Worm (Caenorhabditis elegans): ENCODE data around the gene F27D9.12.

F27D9.12 gene

DNA sequence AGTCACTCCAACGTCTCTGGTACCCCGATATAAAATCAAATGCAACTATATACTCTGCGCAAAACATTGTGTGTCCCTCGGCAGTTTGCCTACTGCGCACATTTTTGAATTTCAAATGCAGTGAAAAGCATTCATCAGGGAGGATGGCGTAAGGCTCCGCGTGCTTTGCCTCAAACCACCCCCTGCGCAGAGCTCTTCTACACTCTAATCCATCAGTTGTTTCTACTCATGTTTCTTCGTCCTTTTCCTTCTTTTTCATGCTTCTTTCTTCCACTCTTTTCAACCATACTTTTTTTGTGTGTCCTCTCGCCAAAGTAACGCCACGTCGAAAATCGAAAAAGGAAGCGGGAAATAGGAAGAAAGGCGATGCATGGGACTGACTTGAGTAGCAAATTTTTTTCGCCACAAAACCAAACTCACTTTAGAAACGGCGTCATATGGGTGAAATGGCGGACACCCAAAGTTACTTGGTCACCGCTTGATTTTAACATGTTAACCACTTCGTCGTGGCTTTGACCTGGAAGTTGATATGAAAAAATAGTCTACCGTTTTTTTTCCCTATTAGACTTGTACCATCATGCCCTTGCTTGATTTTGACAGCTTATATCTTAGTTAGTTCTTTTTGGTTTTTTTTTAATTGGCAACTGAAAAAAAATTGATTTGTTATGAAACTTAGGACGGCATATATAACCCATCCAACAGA lies 21.8 kb upstream of the F27D9.12 start:
- TF ChIP-seq nhr-10 (tag; optimal IDR thresholded peaks at IDR 0.05) (no peak), Y55F3AM.14 (GFP tag; optimal IDR thresholded peaks at IDR 0.05) (no peak), blmp-1 (tag; optimal IDR thresholded peaks at IDR 0.05; ENCODE audit: insufficient read depth) (no peak), sma-9 (GFP tag; optimal IDR thresholded peaks at IDR 0.05) (no peak), sma-9 (tag; optimal IDR thresholded peaks at IDR 0.05) (no peak), ztf-11 (tag; optimal IDR thresholded peaks at IDR 0.05) (no peak), unc-39 (tag; optimal IDR thresholded peaks at IDR 0.05) (no peak), nhr-129 (tag; optimal IDR thresholded peaks at IDR 0.05) (no peak), alr-1 (tag; optimal IDR thresholded peaks at IDR 0.05) (peak; percentile 20), sem-4 (tag; optimal IDR thresholded peaks at IDR 0.05) (no peak), ama-1 (optimal IDR thresholded peaks at IDR 0.05) (no peak), nhr-6 (tag; optimal IDR thresholded peaks at IDR 0.05) (no peak), mdl-1 (tag; optimal IDR thresholded peaks at IDR 0.05) (peak in 1 of 2 experiments; percentile 17), sma-3 (GFP tag; optimal IDR thresholded peaks at IDR 0.05) (no peak), zag-1 (tag; optimal IDR thresholded peaks at IDR 0.05) (peak; percentile 21), crh-2 (tag; optimal IDR thresholded peaks at IDR 0.05) (peak; percentile 44), skn-1 (tag; optimal IDR thresholded peaks at IDR 0.05) (no peak), nhr-11 (tag; optimal IDR thresholded peaks at IDR 0.05) (no peak), lsy-2 (tag; optimal IDR thresholded peaks at IDR 0.05) (peak in 1 of 2 experiments; percentile 11), fos-1 (tag; optimal IDR thresholded peaks at IDR 0.05) (no peak), snpc-4 (tag; optimal IDR thresholded peaks at IDR 0.05) (no peak), ceh-16 (tag; optimal IDR thresholded peaks at IDR 0.05) (no peak), mbf-1 (tag; optimal IDR thresholded peaks at IDR 0.05) (no peak), unc-55 (GFP tag; optimal IDR thresholded peaks at IDR 0.05) (peak; percentile 84), nhr-21 (tag; optimal IDR thresholded peaks at IDR 0.05) (no peak), R02D3.7 (tag; optimal IDR thresholded peaks at IDR 0.05) (no peak), C34F6.9 (tag; optimal IDR thresholded peaks at IDR 0.05) (peak; percentile 21), nhr-77 (tag; optimal IDR thresholded peaks at IDR 0.05) (no peak), elt-3 (tag; optimal IDR thresholded peaks at IDR 0.05) (no peak), ztf-1 (GFP tag; conservative IDR thresholded peaks at IDR 0.05) (no peak), ZK546.5 (tag; optimal IDR thresholded peaks at IDR 0.05) (no peak), ztf-4 (tag; optimal IDR thresholded peaks at IDR 0.05) (no peak), ceh-82 (tag; optimal IDR thresholded peaks at IDR 0.05) (no peak)

DNA sequence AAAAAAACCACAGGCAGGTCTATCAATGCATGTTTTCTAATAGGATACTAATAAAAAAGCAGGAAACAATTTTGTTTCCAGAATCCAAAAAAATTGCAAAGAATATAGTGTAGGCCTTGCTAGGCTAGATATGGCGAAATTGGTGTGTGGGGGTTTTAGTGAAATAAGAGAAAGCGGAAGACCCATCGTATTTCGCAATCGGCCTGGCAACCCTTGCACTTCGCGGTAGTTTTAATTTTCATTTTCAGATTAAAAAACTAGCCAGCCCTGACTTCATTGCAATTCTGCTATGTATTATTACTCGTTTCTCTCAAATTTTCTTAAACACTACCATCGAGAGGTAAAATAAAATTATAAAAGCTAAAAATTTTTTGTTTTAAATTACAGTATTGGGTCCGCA lies 18.1 kb upstream of the F27D9.12 start:
- no peak for TF ChIP-seq gmeb-1 (tag; optimal IDR thresholded peaks at IDR 0.05)
- no peak for TF ChIP-seq nhr-77 (tag; optimal IDR thresholded peaks at IDR 0.05)
- no peak for TF ChIP-seq nhr-25 (tag; optimal IDR thresholded peaks at IDR 0.05)
- no peak for TF ChIP-seq elt-3 (tag; optimal IDR thresholded peaks at IDR 0.05)
- TF ChIP-seq unc-55 (GFP tag; optimal IDR thresholded peaks at IDR 0.05), result peak; percentile 32
- no peak for TF ChIP-seq nhr-21 (tag; optimal IDR thresholded peaks at IDR 0.05)

DNA sequence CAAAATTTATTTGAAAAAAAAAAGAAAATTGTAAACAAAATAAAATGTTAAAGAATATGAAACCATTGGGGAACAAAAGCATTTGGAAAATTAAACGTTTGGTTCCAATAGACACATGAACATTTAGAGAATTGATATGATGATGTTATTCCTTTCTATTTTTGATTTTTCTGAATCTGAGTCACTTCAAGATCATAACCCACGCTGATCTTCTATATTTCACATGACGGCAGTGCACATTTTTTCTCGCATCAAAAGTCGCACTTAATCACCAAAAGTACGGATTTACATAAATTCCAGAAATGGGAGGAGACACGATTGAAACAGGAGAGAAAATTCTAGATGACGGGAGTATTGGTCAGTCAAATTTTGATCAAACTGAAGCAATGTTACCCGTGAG lies 15.9 kb upstream of the F27D9.12 start, which contains the start of gene F27D9.2:
Gene F27D9.2 (plus strand): TSS at position 301 of the 400 bp plus-strand sequence.
- TF ChIP-seq unc-39 (tag; optimal IDR thresholded peaks at IDR 0.05) (no peak), ZK546.5 (tag; optimal IDR thresholded peaks at IDR 0.05) (no peak), mdl-1 (tag; optimal IDR thresholded peaks at IDR 0.05) (no peak), sma-9 (GFP tag; optimal IDR thresholded peaks at IDR 0.05) (no peak), sma-9 (tag; optimal IDR thresholded peaks at IDR 0.05) (no peak), blmp-1 (tag; optimal IDR thresholded peaks at IDR 0.05; ENCODE audit: insufficient read depth) (no peak), mab-5 (tag; optimal IDR thresholded peaks at IDR 0.05) (no peak), lin-13 (GFP tag; optimal IDR thresholded peaks at IDR 0.05) (no peak), nhr-6 (tag; optimal IDR thresholded peaks at IDR 0.05) (no peak), nhr-129 (tag; optimal IDR thresholded peaks at IDR 0.05) (no peak), nhr-237 (tag; optimal IDR thresholded peaks at IDR 0.05) (no peak), peb-1 (tag; optimal IDR thresholded peaks at IDR 0.05) (no peak), fos-1 (tag; optimal IDR thresholded peaks at IDR 0.05) (no peak), ama-1 (optimal IDR thresholded peaks at IDR 0.05) (no peak), nhr-77 (tag; optimal IDR thresholded peaks at IDR 0.05) (no peak), crh-2 (tag; optimal IDR thresholded peaks at IDR 0.05) (no peak), snpc-4 (tag; optimal IDR thresholded peaks at IDR 0.05) (no peak), dmd-4 (tag; optimal IDR thresholded peaks at IDR 0.05) (no peak), lin-39 (tag; optimal IDR thresholded peaks at IDR 0.05) (no peak), nhr-23 (tag; optimal IDR thresholded peaks at IDR 0.05) (no peak)
